Fruit fly (Drosophila melanogaster): Measurements from ENCODE around the gene Paip2.

Paip2 gene

dm6 chr3R:13017623-13018036 lies 37.0 kb downstream of the Paip2 start (continued):
- no peak for TF ChIP-seq nmo (GFP tag; optimal IDR thresholded peaks at IDR 0.05)
- TF ChIP-seq HLHmδ (GFP tag; optimal IDR thresholded peaks at IDR 0.05): no peak
- TF ChIP-seq Drgx (GFP tag; IDR thresholded peaks at IDR 0.05): peak; percentile 43
- peak; percentile 39; the same call in 1 of the 2 replicates for TF ChIP-seq CG32772 (GFP tag; IDR thresholded peaks at IDR 0.05)
- no peak for TF ChIP-seq grn (GFP tag; optimal IDR thresholded peaks at IDR 0.05)
- no peak for TF ChIP-seq CG11398 (GFP tag; optimal IDR thresholded peaks at IDR 0.05)
- no peak for TF ChIP-seq CG4820 (GFP tag; optimal IDR thresholded peaks at IDR 0.05)
- no peak for TF ChIP-seq Side (GFP tag; optimal IDR thresholded peaks at IDR 0.05)
- TF ChIP-seq CG12391 (tag; optimal IDR thresholded peaks at IDR 0.05): no peak
- peak; percentile 35 for TF ChIP-seq lab (GFP tag; optimal IDR thresholded peaks at IDR 0.05)
- TF ChIP-seq Adf1 (GFP tag; IDR thresholded peaks at IDR 0.05): 0 out of 2 replicates have a peak, but pooled peaks have one; percentile 9
- no peak for TF ChIP-seq CG30020 (tag; optimal IDR thresholded peaks at IDR 0.05)
- no peak for TF ChIP-seq Lhr (GFP tag; optimal IDR thresholded peaks at IDR 0.05)
- no peak for TF ChIP-seq CG16779 (GFP tag; IDR thresholded peaks at IDR 0.05)
- TF ChIP-seq CG7963 (GFP tag; IDR thresholded peaks at IDR 0.05; ENCODE audit: partially characterized antibody): no peak
- TF ChIP-seq MBD-R2 (GFP tag; IDR thresholded peaks at IDR 0.05): no peak
- TF ChIP-seq CG12104 (GFP tag; optimal IDR thresholded peaks at IDR 0.05): no peak
- TF ChIP-seq slbo (GFP tag; IDR thresholded peaks at IDR 0.05): no peak
- TF ChIP-seq CG2875 (GFP tag; optimal IDR thresholded peaks at IDR 0.05): no peak
- TF ChIP-seq pb (GFP tag; optimal IDR thresholded peaks at IDR 0.05): no peak
- TF ChIP-seq Hr3 (GFP tag; optimal IDR thresholded peaks at IDR 0.05): no peak
- TF ChIP-seq gsb (GFP tag; IDR thresholded peaks at IDR 0.05): no peak

dm6 chr3R:13018284-13018900 lies 37.8 kb downstream of the Paip2 start:
- TF ChIP-seq CG14860 (GFP tag; IDR thresholded peaks at IDR 0.05; ENCODE audit: partially characterized antibody) (no peak), Elba2 (GFP tag; optimal IDR thresholded peaks at IDR 0.05) (no peak), mirr (GFP tag; optimal IDR thresholded peaks at IDR 0.05) (peak; percentile 86), CG10543 (GFP tag; optimal IDR thresholded peaks at IDR 0.05) (peak; percentile 69), en (GFP tag; optimal IDR thresholded peaks at IDR 0.05) (no peak), Pdp1 (GFP tag; optimal IDR thresholded peaks at IDR 0.05) (peak in 1 of 2 experiments; percentile 74), gsb (GFP tag; IDR thresholded peaks at IDR 0.05) (no peak), hkb (optimal IDR thresholded peaks at IDR 0.05) (no peak), hkb (GFP tag; IDR thresholded peaks at IDR 0.05) (0 out of 2 replicates have a peak, but pooled peaks have one; percentile 24), insv (GFP tag; optimal IDR thresholded peaks at IDR 0.05) (no peak), sc (optimal IDR thresholded peaks at IDR 0.05) (no peak), sc (GFP tag; optimal IDR thresholded peaks at IDR 0.05) (no peak), crol (GFP tag; IDR thresholded peaks at IDR 0.05) (peak; percentile 21; the same call in 1 of the 2 replicates), Aef1 (GFP tag; IDR thresholded peaks at IDR 0.05) (no peak), ewg (GFP tag; optimal IDR thresholded peaks at IDR 0.05) (no peak), sens-2 (GFP tag; IDR thresholded peaks at IDR 0.05) (no peak), Med (GFP tag) (peak; percentile 11), cwo (GFP tag; optimal IDR thresholded peaks at IDR 0.05) (no peak), H2.0 (GFP tag; IDR thresholded peaks at IDR 0.05) (no peak), sug (tag; optimal IDR thresholded peaks at IDR 0.05) (peak; percentile 94), CG12299 (tag; optimal IDR thresholded peaks at IDR 0.05) (no peak), az2 (GFP tag; optimal IDR thresholded peaks at IDR 0.05) (no peak), chinmo (GFP tag; IDR thresholded peaks at IDR 0.05; ENCODE audit: partially characterized antibody) (peak; percentile 60; the same call in 1 of the 4 replicates), eve (GFP tag; optimal IDR thresholded peaks at IDR 0.05) (no peak), Stat92E (GFP tag; optimal IDR thresholded peaks at IDR 0.05) (no peak), CG15696 (tag; optimal IDR thresholded peaks at IDR 0.05) (no peak), HLH3B (GFP tag; IDR thresholded peaks at IDR 0.05) (no peak), ftz-f1 (GFP tag; optimal IDR thresholded peaks at IDR 0.05) (peak; percentile 7), HLH4C (GFP tag; IDR thresholded peaks at IDR 0.05; ENCODE audit: partially characterized antibody) (no peak), CG8765 (GFP tag; IDR thresholded peaks at IDR 0.05) (no peak)
